Worm (Caenorhabditis elegans) whole organism, early embryonic: ENCODE results near the gene Y48A5A.3.

Experiments
- B0310.2 ChIP-seq: sonication (generic microtip); optimal IDR thresholded peaks from 2 replicates; lab custom pipeline; 2016; ENCODE audit warnings: mild to moderate bottlenecking, missing genetic modification characterization, missing compliant biosample characterization
- aly-1 ChIP-seq: sonication (generic microtip); optimal IDR thresholded peaks from 2 replicates; lab custom pipeline; 2016; ENCODE audit warnings: missing genetic modification characterization, missing compliant biosample characterization
- ama-1 ChIP-seq: fragments of 150-350 bp; optimal IDR thresholded peaks from 2 replicates; lab custom pipeline; 2014
- ceh-13 ChIP-seq: fragments of 200-800 bp; sonication (Bioruptor generic); optimal IDR thresholded peaks from 2 replicates; lab custom pipeline; 2018; ENCODE audit warnings: mild to moderate bottlenecking, missing genetic modification characterization, missing compliant biosample characterization
- flt-1 ChIP-seq: fragments of 200-800 bp; sonication (Bioruptor generic); IDR thresholded peaks from 2 replicates; pipeline ENCODE4 v1.3.6; 2022; ENCODE audit warnings: missing genetic modification characterization, missing compliant biosample characterization
- hmg-4 ChIP-seq: fragments of 200-800 bp; sonication (Bioruptor generic); optimal IDR thresholded peaks from 2 replicates; lab custom pipeline; 2018; ENCODE audit warnings: mild to moderate bottlenecking, missing genetic modification characterization, missing compliant biosample characterization
- pes-1 ChIP-seq: fragments of 200-800 bp; sonication (Bioruptor generic); IDR thresholded peaks from 2 replicates; pipeline ENCODE4 v1.3.6; 2022; ENCODE audit warnings: missing genetic modification reagents, missing genetic modification characterization, missing compliant biosample characterization
- scrt-1 ChIP-seq: fragments of 200-800 bp; sonication (Bioruptor generic); IDR thresholded peaks from 2 replicates; pipeline ENCODE4 v1.3.6; 2022; ENCODE audit warnings: missing genetic modification characterization, missing compliant biosample characterization
- tbx-37 ChIP-seq: fragments of 200-800 bp; sonication (Bioruptor generic); conservative IDR thresholded peaks from 2 replicates; pipeline ENCODE4 v1.3.6; 2022; ENCODE audit warnings: missing genetic modification reagents, missing genetic modification characterization, missing compliant biosample characterization
- tra-4 ChIP-seq: sonication (generic microtip); optimal IDR thresholded peaks from 2 replicates; lab custom pipeline; 2017; ENCODE audit warnings: missing genetic modification characterization, missing compliant biosample characterization

DNA sequence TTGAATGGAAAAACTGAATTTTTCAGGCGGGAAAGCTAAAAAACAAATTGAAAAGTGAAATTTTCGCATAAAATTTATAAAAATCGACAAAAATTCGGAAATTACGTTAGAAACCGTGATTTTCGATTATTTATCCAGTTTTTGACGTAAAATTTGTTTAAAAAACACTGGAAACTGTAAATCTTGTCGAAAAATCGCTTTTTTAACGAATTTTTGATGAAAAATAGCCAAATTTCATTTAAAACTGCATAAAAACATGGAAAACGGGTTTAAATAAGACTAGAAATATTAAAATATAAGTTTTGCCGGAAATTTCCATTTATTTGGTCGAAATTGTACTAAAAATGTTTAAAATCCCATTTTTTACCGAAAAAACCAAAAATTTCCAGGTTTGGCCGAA, 45.4 kb upstream of the Y48A5A.3 start:
- TF ChIP-seq flt-1 (GFP tag; lab: Robert Waterston, UW) (no peak), aly-1 (tag; lab: Kevin White, UChicago) (no peak), pes-1 (GFP tag; lab: Robert Waterston, UW) (no peak), ceh-13 (GFP tag; lab: Kevin White, UChicago) (no peak), scrt-1 (no peak), tbx-37 (no peak), B0310.2 (tag; lab: Kevin White, UChicago) (no peak), hmg-4 (GFP tag; lab: Kevin White, UChicago) (no peak), ama-1 (no peak), tra-4 (no peak)
